Worm (Caenorhabditis elegans) whole organism, L4 larva: ENCODE data around the gene ergi-3.

ENCODE experiments used
- F10B5.3 ChIP-seq: sonication (generic microtip); optimal IDR thresholded peaks from 2 replicates; lab custom pipeline; 2016; ENCODE audit warnings: mild to moderate bottlenecking, missing genetic modification characterization, missing compliant biosample characterization
- F37D6.2 ChIP-seq: sonication (generic microtip); optimal IDR thresholded peaks from 2 replicates; lab custom pipeline; 2016; ENCODE audit warnings: mild to moderate bottlenecking, missing genetic modification characterization, missing compliant biosample characterization
- F49E8.2 ChIP-seq: sonication (generic microtip); optimal IDR thresholded peaks from 2 replicates; lab custom pipeline; 2016; ENCODE audit warnings: missing compliant biosample characterization, mild to moderate bottlenecking, missing genetic modification characterization, borderline replicate concordance
- R02D3.7 ChIP-seq: fragments of 150-350 bp; sonication (generic microtip); optimal IDR thresholded peaks from 3 replicates; lab custom pipeline; 2014; ENCODE audit warnings: missing biosample characterization, missing genetic modification characterization
- Y48G9A.11 ChIP-seq: fragments of 200-800 bp; sonication (Bioruptor generic); IDR thresholded peaks from 2 replicates; pipeline ENCODE4 v1.3.6; 2022; ENCODE audit warnings: missing genetic modification reagents, missing genetic modification characterization, missing compliant biosample characterization
- Y75B8A.6 ChIP-seq: fragments of 200-800 bp; sonication (Bioruptor generic); IDR thresholded peaks from 2 replicates; pipeline ENCODE4 v1.3.6; 2022; ENCODE audit warnings: missing genetic modification reagents, missing genetic modification characterization, missing compliant biosample characterization
- ZK546.5 ChIP-seq, 2 experiments: sonication (generic microtip); optimal IDR thresholded peaks; 2 replicates each; lab custom pipeline; 2017; ENCODE audit warnings: missing biosample characterization in 2 of 2, missing genetic modification characterization in 2 of 2
- aha-1 ChIP-seq: fragments of 150-350 bp; peaks from one replicate; lab custom pipeline; 2014; ENCODE audit warnings: missing biosample characterization, missing genetic modification characterization
- arid-1 ChIP-seq: fragments of 200-800 bp; sonication (Bioruptor generic); conservative IDR thresholded peaks from 2 replicates; pipeline ENCODE4 v1.3.6; 2022; ENCODE audit warnings: missing genetic modification reagents, missing genetic modification characterization, missing compliant biosample characterization
- attf-4 ChIP-seq: sonication (generic microtip); optimal IDR thresholded peaks from 3 replicates; lab custom pipeline; 2017; ENCODE audit warnings: missing biosample characterization, missing genetic modification characterization
- ceh-32 ChIP-seq: sonication (generic microtip); optimal IDR thresholded peaks from 2 replicates; lab custom pipeline; 2016; ENCODE audit warnings: mild to moderate bottlenecking, missing genetic modification characterization, missing compliant biosample characterization; ENCODE audit not compliant: poor library complexity
- ceh-44 ChIP-seq: fragments of 200-800 bp; sonication (Bioruptor generic); IDR thresholded peaks from 2 replicates; pipeline ENCODE4 v1.3.6; 2022; ENCODE audit warnings: missing genetic modification reagents, missing genetic modification characterization, missing compliant biosample characterization
- ceh-82 ChIP-seq: sonication (generic microtip); optimal IDR thresholded peaks from 2 replicates; lab custom pipeline; 2017; ENCODE audit warnings: missing biosample characterization, missing genetic modification characterization
- ces-1 ChIP-seq: fragments of 150-350 bp; sonication (generic microtip); optimal IDR thresholded peaks from 4 replicates; lab custom pipeline; 2014; ENCODE audit warnings: missing biosample characterization, missing genetic modification reagents, missing genetic modification characterization
- ctbp-1 ChIP-seq: fragments of 200-800 bp; sonication (Bioruptor generic); IDR thresholded peaks from 2 replicates; pipeline ENCODE4 v1.3.6; 2022; ENCODE audit warnings: missing genetic modification reagents, missing genetic modification characterization, missing compliant biosample characterization
- daf-12 ChIP-seq: fragments of 150-350 bp; optimal IDR thresholded peaks from 2 replicates; lab custom pipeline; 2014; ENCODE audit warnings: missing biosample characterization, missing genetic modification reagents, missing genetic modification characterization
- daf-16 ChIP-seq, 3 experiments: sonication (generic microtip); optimal IDR thresholded peaks; 2 replicates each; lab custom pipeline; 2016 to 2017; ENCODE audit warnings: missing genetic modification characterization in 3 of 3, missing genetic modification reagents in 3 of 3, mild to moderate bottlenecking in 2 of 3, missing compliant biosample characterization in 2 of 3, missing biosample characterization in 1 of 3, moderate library complexity in 1 of 3
- daf-19 ChIP-seq: fragments of 200-800 bp; sonication (Bioruptor generic); conservative IDR thresholded peaks from 2 replicates; pipeline ENCODE4 v1.3.6; 2022; ENCODE audit warnings: missing genetic modification characterization, missing compliant biosample characterization
- dmd-6 ChIP-seq: fragments of 200-800 bp; sonication (Bioruptor generic); IDR thresholded peaks from 2 replicates; pipeline ENCODE4 v1.3.6; 2022; ENCODE audit warnings: missing genetic modification reagents, missing genetic modification characterization, missing compliant biosample characterization
- duxl-1 ChIP-seq: sonication (generic microtip); optimal IDR thresholded peaks from 2 replicates; lab custom pipeline; 2016; ENCODE audit warnings: mild to moderate bottlenecking, missing genetic modification characterization, moderate library complexity, missing compliant biosample characterization; ENCODE audit not compliant: poor library complexity
- egl-43 ChIP-seq: fragments of 200-800 bp; sonication (Bioruptor generic); IDR thresholded peaks from 2 replicates; pipeline ENCODE4 v1.3.6; 2022; ENCODE audit warnings: missing genetic modification reagents, missing genetic modification characterization, missing compliant biosample characterization
- fkh-10 ChIP-seq: fragments of 150-350 bp; optimal IDR thresholded peaks from 2 replicates; lab custom pipeline; 2014; ENCODE audit warnings: missing biosample characterization, missing genetic modification reagents, missing genetic modification characterization
- gei-8 ChIP-seq: fragments of 200-800 bp; sonication (Bioruptor generic); optimal IDR thresholded peaks from 2 replicates; lab custom pipeline; 2018; ENCODE audit warnings: mild to moderate bottlenecking, missing genetic modification characterization, missing compliant biosample characterization
- hlh-30 ChIP-seq: sonication (generic microtip); optimal IDR thresholded peaks from 2 replicates; lab custom pipeline; 2017; ENCODE audit warnings: antibody characterized with exemption, mild to moderate bottlenecking, missing genetic modification characterization, missing compliant biosample characterization; ENCODE audit not compliant: insufficient read depth
- jun-1 ChIP-seq: fragments of 150-350 bp; optimal IDR thresholded peaks from 2 replicates; lab custom pipeline; 2014; ENCODE audit warnings: missing biosample characterization, missing genetic modification reagents, missing genetic modification characterization
- lir-3 ChIP-seq: sonication (generic microtip); optimal IDR thresholded peaks from 2 replicates; lab custom pipeline; 2016; ENCODE audit warnings: mild to moderate bottlenecking, missing genetic modification characterization, missing compliant biosample characterization
- lsy-2 ChIP-seq, 2 experiments: fragments of 150-350 bp in 1 of 2; sonication (generic microtip) in 1 of 2; optimal IDR thresholded peaks; 2 replicates each; lab custom pipeline; 2014 to 2017; ENCODE audit warnings: missing biosample characterization in 2 of 2, missing genetic modification characterization in 2 of 2
- mdl-1 ChIP-seq, 2 experiments: fragments of 150-350 bp in 1 of 2; sonication (generic microtip) in 1 of 2; optimal IDR thresholded peaks; 2 replicates each; lab custom pipeline; 2014 to 2017; ENCODE audit warnings: missing biosample characterization in 2 of 2, missing genetic modification characterization in 2 of 2
- mdt-29 ChIP-seq: fragments of 200-800 bp; sonication (Bioruptor generic); IDR thresholded peaks from 2 replicates; pipeline ENCODE4 v1.3.6; 2022; ENCODE audit warnings: missing genetic modification reagents, missing genetic modification characterization, missing compliant biosample characterization
- mep-1 ChIP-seq: fragments of 150-350 bp; sonication (generic microtip); optimal IDR thresholded peaks from 3 replicates; lab custom pipeline; 2014; ENCODE audit warnings: missing biosample characterization, missing genetic modification characterization
- mes-2 ChIP-seq: sonication (generic microtip); optimal IDR thresholded peaks from 2 replicates; lab custom pipeline; 2016; ENCODE audit warnings: missing genotype, mild to moderate bottlenecking, missing genetic modification characterization, missing compliant biosample characterization; ENCODE audit not compliant: poor library complexity, severe bottlenecking
- mxl-3 ChIP-seq: fragments of 200-800 bp; sonication (Bioruptor generic); optimal IDR thresholded peaks from 2 replicates; lab custom pipeline; 2018; ENCODE audit warnings: mild to moderate bottlenecking, missing genetic modification characterization, missing compliant biosample characterization
- nhr-102 ChIP-seq: sonication (generic microtip); optimal IDR thresholded peaks from 2 replicates; lab custom pipeline; 2016; ENCODE audit warnings: mild to moderate bottlenecking, missing genetic modification characterization, moderate library complexity, missing compliant biosample characterization
- nhr-11 ChIP-seq: fragments of 150-350 bp; optimal IDR thresholded peaks from 2 replicates; lab custom pipeline; 2014; ENCODE audit warnings: missing biosample characterization, missing genetic modification characterization
- nhr-48 ChIP-seq: sonication (generic microtip); optimal IDR thresholded peaks from 2 replicates; lab custom pipeline; 2016; ENCODE audit warnings: mild to moderate bottlenecking, missing genetic modification characterization, missing compliant biosample characterization
- saeg-2 ChIP-seq: fragments of 200-800 bp; sonication (Bioruptor generic); IDR thresholded peaks from 2 replicates; pipeline ENCODE4 v1.3.6; 2022; ENCODE audit warnings: missing genetic modification reagents, missing genetic modification characterization, missing compliant biosample characterization
- sdz-12 ChIP-seq: fragments of 200-800 bp; sonication (Bioruptor generic); optimal IDR thresholded peaks from 2 replicates; lab custom pipeline; 2018; ENCODE audit warnings: mild to moderate bottlenecking, missing genetic modification characterization, missing compliant biosample characterization
- set-16 ChIP-seq: fragments of 200-800 bp; sonication (Bioruptor generic); IDR thresholded peaks from 2 replicates; pipeline ENCODE4 v1.3.6; 2022; ENCODE audit warnings: missing genetic modification reagents, missing genetic modification characterization, missing compliant biosample characterization
- snpc-1.2 ChIP-seq: fragments of 200-800 bp; sonication (Bioruptor generic); IDR thresholded peaks from 2 replicates; pipeline ENCODE4 v1.3.6; 2022; ENCODE audit warnings: missing genetic modification reagents, missing genetic modification characterization, missing compliant biosample characterization
- snpc-4 ChIP-seq: fragments of 150-350 bp; optimal IDR thresholded peaks from 2 replicates; lab custom pipeline; 2014; ENCODE audit warnings: missing biosample characterization, missing genetic modification characterization
- spr-3 ChIP-seq: fragments of 200-800 bp; sonication (Bioruptor generic); optimal IDR thresholded peaks from 2 replicates; lab custom pipeline; 2018; ENCODE audit warnings: mild to moderate bottlenecking, missing genetic modification characterization, missing compliant biosample characterization
- tra-1 ChIP-seq: fragments of 200-800 bp; sonication (Bioruptor generic); IDR thresholded peaks from 2 replicates; pipeline ENCODE4 v1.3.6; 2022; ENCODE audit warnings: missing genetic modification reagents, missing genetic modification characterization, missing compliant biosample characterization
- unc-130 ChIP-seq: sonication (generic microtip); optimal IDR thresholded peaks from 2 replicates; lab custom pipeline; 2016; ENCODE audit warnings: missing genetic modification reagents, missing genetic modification characterization, missing compliant biosample characterization
- unc-62 ChIP-seq, 3 experiments: fragments of 150-350 bp in 1 of 3; sonication (generic microtip); optimal IDR thresholded peaks in 2 of 3; peaks in 1 of 3; 1 replicate in 1 of 3; 2 replicates in 2 of 3; lab custom pipeline; 2014 to 2017; ENCODE audit warnings: missing biosample characterization in 3 of 3, missing genetic modification characterization in 3 of 3, missing genetic modification reagents in 3 of 3, missing genotype in 1 of 3
- ztf-7 ChIP-seq: fragments of 150-350 bp; optimal IDR thresholded peaks from 2 replicates; lab custom pipeline; 2014; ENCODE audit warnings: missing biosample characterization, missing genetic modification characterization

The ergi-3 gene

DNA sequence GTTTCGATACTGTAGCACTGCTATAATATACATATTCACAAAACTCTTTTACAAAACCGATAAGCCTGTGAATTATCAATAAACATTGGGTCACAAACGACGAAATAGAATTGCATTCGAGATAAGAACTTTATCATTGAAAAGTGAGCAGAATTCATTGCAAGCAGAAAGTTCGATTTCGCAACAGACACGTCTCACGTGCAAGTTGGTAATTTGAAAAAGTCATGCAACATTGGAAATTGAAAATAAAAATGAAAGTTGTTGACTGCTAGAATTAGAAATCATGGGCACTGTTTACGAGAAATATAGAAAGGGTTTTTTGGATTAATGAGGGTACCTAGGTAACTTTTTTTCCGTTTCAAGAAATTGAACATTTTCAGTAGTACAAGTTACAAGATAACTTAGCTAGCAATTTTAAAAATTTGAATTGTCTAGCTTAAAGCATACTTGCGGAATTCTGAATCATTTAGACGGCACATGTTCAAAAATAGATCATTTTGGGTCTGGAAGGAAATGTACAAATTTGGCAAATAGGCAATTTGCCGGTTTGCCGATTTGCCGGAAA, 5.9 kb downstream of the ergi-3 start (continued):
- TF ChIP-seq nhr-48 (tag; lab: Kevin White, UChicago) (peak; percentile 68), R02D3.7 (tag; lab: Kevin White, UChicago) (no peak), ceh-44 (GFP tag; lab: Robert Waterston, UW) (no peak), duxl-1 (no peak)

- 0 out of 2 replicates have a peak, but pooled peaks have one; percentile 37 for TF ChIP-seq egl-43 (GFP tag; lab: Robert Waterston, UW)
- TF ChIP-seq aha-1, result peak; percentile 82
- no peak for TF ChIP-seq sdz-12 (GFP tag; lab: Kevin White, UChicago)
- TF ChIP-seq jun-1 (tag; lab: Kevin White, UChicago), result no peak
- no peak for TF ChIP-seq ces-1 (GFP tag; lab: Kevin White, UChicago)
- TF ChIP-seq snpc-4 (tag; lab: Kevin White, UChicago), result no peak
These were observed 6.9 kb downstream of the ergi-3 start for ce11 chrX:15609698-15610097.

- TF ChIP-seq saeg-2 (no peak), ztf-7 (no peak), F49E8.2 (no peak), set-16 (no peak), mdl-1 (tag; optimal IDR thresholded peaks at IDR 0.05; lab: Kevin White, UChicago) (no peak), Y48G9A.11 (no peak), fkh-10 (no peak), mdt-29 (no peak), aha-1 (peak; percentile 13), ctbp-1 (GFP tag; lab: Robert Waterston, UW) (no peak), daf-12 (no peak), unc-130 (GFP tag; lab: Kevin White, UChicago) (no peak), unc-62 (GFP tag; optimal IDR thresholded peaks at IDR 0.05 in 1 of 2; lab: Kevin White, UChicago) (no peak), unc-62 (tag; optimal IDR thresholded peaks at IDR 0.05; lab: Kevin White, UChicago) (no peak), attf-4 (tag; lab: Kevin White, UChicago) (no peak), snpc-1.2 (GFP tag; lab: Robert Waterston, UW) (no peak), sdz-12 (GFP tag; lab: Kevin White, UChicago) (no peak), mep-1 (no peak), daf-16 (GFP tag; optimal IDR thresholded peaks at IDR 0.05; lab: Kevin White, UChicago) (no peak), daf-16 (tag; optimal IDR thresholded peaks at IDR 0.05; lab: Kevin White, UChicago) (peak; percentile 9), gei-8 (GFP tag; lab: Kevin White, UChicago) (no peak), egl-43 (GFP tag; lab: Robert Waterston, UW) (no peak), daf-19 (no peak), mxl-3 (peak; percentile 26), ceh-32 (tag; lab: Kevin White, UChicago) (no peak), nhr-11 (peak; percentile 70), tra-1 (GFP tag; lab: Robert Waterston, UW) (no peak), ceh-82 (no peak), hlh-30 (tag; lab: Kevin White, UChicago) (peak; percentile 45), lsy-2 (tag; optimal IDR thresholded peaks at IDR 0.05; lab: Kevin White, UChicago) (peak in 1 of 2 experiments; percentile 8), arid-1 (GFP tag; lab: Robert Waterston, UW) (no peak), duxl-1 (no peak), F10B5.3 (tag; lab: Kevin White, UChicago) (no peak), mes-2 (tag; lab: Kevin White, UChicago) (no peak), lir-3 (tag; lab: Kevin White, UChicago) (no peak), snpc-4 (tag; lab: Kevin White, UChicago) (no peak), Y75B8A.6 (no peak), nhr-102 (tag; lab: Kevin White, UChicago) (no peak), spr-3 (no peak), F37D6.2 (no peak), ZK546.5 (tag; optimal IDR thresholded peaks at IDR 0.05; lab: Kevin White, UChicago) (no peak), dmd-6 (GFP tag; lab: Robert Waterston, UW) (no peak)
These were observed 8.0 kb downstream of the ergi-3 start for ce11 chrX:15608593-15608992.
